Fruit fly (Drosophila melanogaster): Measurements from ENCODE around the gene Cby.

DNA sequence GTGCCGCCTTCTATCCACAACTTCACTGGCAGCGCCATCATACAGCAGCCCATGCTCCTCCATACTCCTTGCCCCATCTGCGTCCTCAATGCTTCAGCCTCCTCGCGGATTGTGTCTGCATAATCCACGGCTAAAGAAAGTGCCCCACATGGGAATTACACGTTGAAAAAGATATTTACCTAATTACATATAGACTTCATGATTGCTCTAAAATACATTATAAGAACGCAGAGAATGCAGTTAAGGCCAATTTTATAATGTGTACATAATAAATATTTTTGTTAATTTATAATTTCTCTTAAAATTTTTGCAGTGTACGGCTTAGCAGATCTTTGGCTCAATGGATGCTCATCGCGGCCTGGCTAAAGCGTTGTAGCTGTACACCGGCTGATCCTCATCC is 37.8 kb downstream of the Cby start:
- TF ChIP-seq ovo (GFP tag; optimal IDR thresholded peaks at IDR 0.05) (no peak), CG5204 (GFP tag; optimal IDR thresholded peaks at IDR 0.05) (no peak), kay (GFP tag; ENCODE audit: borderline replicate concordance) (no peak), cic (GFP tag; optimal IDR thresholded peaks at IDR 0.05) (no peak), CG7101 (tag; optimal IDR thresholded peaks at IDR 0.05) (no peak), Clk (GFP tag; optimal IDR thresholded peaks at IDR 0.05) (no peak)

Data from whole organism, adult.